Fruit fly (Drosophila melanogaster): ENCODE results near the gene LManII.

Gene LManII

DNA sequence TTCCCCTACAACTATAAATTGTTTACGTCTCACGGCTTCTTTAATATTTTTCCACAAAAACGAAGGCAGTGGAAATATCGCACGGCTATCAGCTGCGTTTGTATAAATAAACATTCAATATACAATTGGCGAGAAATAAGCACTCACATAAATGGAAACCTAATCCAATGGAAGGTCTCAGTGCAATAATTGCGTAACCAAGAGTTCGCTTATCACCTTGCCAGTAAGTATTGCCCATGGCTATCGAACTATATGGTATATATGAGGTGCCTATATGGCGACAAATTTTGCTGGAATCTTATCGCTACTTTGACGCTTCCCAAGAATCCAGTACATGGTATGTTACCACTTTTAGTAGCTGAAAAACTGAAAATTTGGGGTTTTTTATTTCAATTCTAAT is 44.8 kb downstream of the LManII start (continued):
- peak; percentile 1 for TF ChIP-seq CG17568 (GFP tag; optimal IDR thresholded peaks at IDR 0.05)
- no peak for TF ChIP-seq fu2 (GFP tag; optimal IDR thresholded peaks at IDR 0.05)
- no peak for TF ChIP-seq Aef1 (GFP tag; IDR thresholded peaks at IDR 0.05)
- no peak for TF ChIP-seq crp (GFP tag; optimal IDR thresholded peaks at IDR 0.05)
- no peak for TF ChIP-seq fd96Cb (tag; optimal IDR thresholded peaks at IDR 0.05)
- peak; percentile 11 for TF ChIP-seq sug (tag; optimal IDR thresholded peaks at IDR 0.05)
- no peak for TF ChIP-seq jigr1 (GFP tag; IDR thresholded peaks at IDR 0.05)
- TF ChIP-seq CG7839 (tag; optimal IDR thresholded peaks at IDR 0.05), result no peak
- no peak for TF ChIP-seq stc (GFP tag; IDR thresholded peaks at IDR 0.05)
- TF ChIP-seq Usf (GFP tag; optimal IDR thresholded peaks at IDR 0.05), result no peak
- TF ChIP-seq Med (GFP tag), result peak; percentile 58
- peak; percentile 72 for TF ChIP-seq sd (tag; optimal IDR thresholded peaks at IDR 0.05)

DNA sequence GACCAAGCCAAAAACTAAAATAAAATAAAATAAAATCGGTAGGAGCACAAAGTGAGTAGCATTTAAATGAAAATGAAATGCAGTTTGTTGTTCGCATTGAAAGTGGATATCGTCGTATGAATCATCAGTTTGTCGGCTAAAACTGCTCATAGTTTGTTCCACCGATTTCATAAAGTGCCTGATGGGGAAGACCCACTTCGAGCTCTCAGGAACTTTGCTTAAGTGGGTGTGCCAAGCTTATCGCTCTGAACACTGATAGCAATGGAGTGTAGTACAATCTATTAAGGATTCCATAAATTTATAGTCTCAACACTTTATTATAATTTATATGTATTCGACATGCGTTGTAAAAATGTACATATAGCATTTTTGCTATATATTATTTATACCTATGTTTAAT is 45.4 kb downstream of the LManII start:
- TF ChIP-seq CG2199 (GFP tag; IDR thresholded peaks at IDR 0.05), result peak; percentile 50; the same call in 1 of the 3 replicates
- 0 out of 2 replicates have a peak, but pooled peaks have one; percentile 10 for TF ChIP-seq Nf-YA (GFP tag; IDR thresholded peaks at IDR 0.05)
- no peak for TF ChIP-seq abd-A (tag; optimal IDR thresholded peaks at IDR 0.05)
- TF ChIP-seq aop (GFP tag; IDR thresholded peaks at IDR 0.05), result no peak
- peak; percentile 21 for TF ChIP-seq exex (tag; optimal IDR thresholded peaks at IDR 0.05)
- no peak for TF ChIP-seq CG10321 (GFP tag; IDR thresholded peaks at IDR 0.05)
- TF ChIP-seq CG4854 (GFP tag; optimal IDR thresholded peaks at IDR 0.05), result no peak

DNA sequence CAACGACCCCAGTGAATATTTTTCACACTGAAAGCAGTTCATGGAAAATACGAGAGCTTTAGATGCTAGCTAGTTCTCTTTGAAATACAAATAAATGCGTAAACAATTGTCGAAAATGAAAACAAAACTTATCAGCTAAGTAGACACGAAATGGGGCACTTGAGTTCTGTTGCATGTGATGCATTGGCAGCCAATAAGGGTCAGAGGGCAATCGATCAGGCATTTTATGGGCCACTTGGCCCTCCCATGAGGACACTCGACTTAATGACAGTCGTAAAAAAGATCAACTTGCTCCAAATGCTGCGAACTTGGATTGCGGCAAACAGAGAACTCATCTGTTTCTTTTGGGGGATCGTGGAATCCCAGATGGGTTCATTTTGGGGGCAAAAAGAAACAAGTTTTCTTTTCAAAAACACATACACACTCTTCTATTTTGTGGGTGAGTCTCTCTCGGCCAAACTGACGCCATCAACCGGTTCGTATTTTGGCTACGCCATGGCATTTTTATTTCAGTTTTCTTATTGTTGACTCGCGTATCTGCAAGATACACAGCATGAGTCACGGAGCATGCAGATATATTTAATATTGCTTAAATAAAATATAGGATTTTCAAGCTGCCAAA is 46.0 kb downstream of the LManII start:
- TF ChIP-seq chinmo (GFP tag; IDR thresholded peaks at IDR 0.05; ENCODE audit: partially characterized antibody), result peak; percentile 69; the same call in 1 of the 4 replicates
- no peak for TF ChIP-seq Oaz (GFP tag; IDR thresholded peaks at IDR 0.05)
- 0 out of 3 replicates have a peak, but pooled peaks have one; percentile 12 for TF ChIP-seq CG6175 (GFP tag; IDR thresholded peaks at IDR 0.05)
- peak; percentile 15; the same call in 1 of the 2 replicates for TF ChIP-seq CG13287 (GFP tag; IDR thresholded peaks at IDR 0.05; ENCODE audit: partially characterized antibody)
- TF ChIP-seq sens (GFP tag), result no peak
- TF ChIP-seq Sin3A (optimal IDR thresholded peaks at IDR 0.05), result no peak
- peak; percentile 37 for TF ChIP-seq abd-A (tag; optimal IDR thresholded peaks at IDR 0.05)
- TF ChIP-seq Xrp1 (GFP tag; IDR thresholded peaks at IDR 0.05), result no peak
- no peak for TF ChIP-seq Hr3 (GFP tag; optimal IDR thresholded peaks at IDR 0.05)
- TF ChIP-seq otp (GFP tag; IDR thresholded peaks at IDR 0.05), result no peak
- TF ChIP-seq BtbVII (GFP tag; optimal IDR thresholded peaks at IDR 0.05), result peak; percentile 34
- no peak for TF ChIP-seq CG6854 (GFP tag; optimal IDR thresholded peaks at IDR 0.05)
- TF ChIP-seq CG14014 (GFP tag; IDR thresholded peaks at IDR 0.05), result 0 out of 2 replicates have a peak, but pooled peaks have one; percentile 23
- TF ChIP-seq CG12391 (tag; optimal IDR thresholded peaks at IDR 0.05), result no peak
- TF ChIP-seq CG11695 (GFP tag; IDR thresholded peaks at IDR 0.05), result no peak
- TF ChIP-seq sima (GFP tag; optimal IDR thresholded peaks at IDR 0.05), result no peak
- no peak for TF ChIP-seq gsb-n (tag; optimal IDR thresholded peaks at IDR 0.05)
- peak; percentile 22 for TF ChIP-seq kah (GFP tag; optimal IDR thresholded peaks at IDR 0.05)
- TF ChIP-seq en (GFP tag; optimal IDR thresholded peaks at IDR 0.05), result no peak
- no peak for TF ChIP-seq chif (GFP tag; optimal IDR thresholded peaks at IDR 0.05)
- TF ChIP-seq sd (tag; optimal IDR thresholded peaks at IDR 0.05), result peak; percentile 85
- no peak for TF ChIP-seq CG2116 (GFP tag; optimal IDR thresholded peaks at IDR 0.05)
- peak in 1 of 2 experiments; percentile 96 for TF ChIP-seq Hr78 (GFP tag; optimal IDR thresholded peaks at IDR 0.05)
- no peak for TF ChIP-seq slbo (GFP tag; IDR thresholded peaks at IDR 0.05)
- no peak for TF ChIP-seq CG4282 (GFP tag; optimal IDR thresholded peaks at IDR 0.05)
- TF ChIP-seq kay (GFP tag; optimal IDR thresholded peaks at IDR 0.05), result peak; percentile 29
- no peak for TF ChIP-seq CG13624 (GFP tag; optimal IDR thresholded peaks at IDR 0.05)
- TF ChIP-seq Ets97D (GFP tag; optimal IDR thresholded peaks at IDR 0.05), result no peak
- no peak for TF ChIP-seq CG14710 (tag; optimal IDR thresholded peaks at IDR 0.05)
- 0 out of 2 replicates have a peak, but pooled peaks have one; percentile 46 for TF ChIP-seq CG31224 (GFP tag; IDR thresholded peaks at IDR 0.05)
- no peak for TF ChIP-seq seq (GFP tag; IDR thresholded peaks at IDR 0.05)
- no peak for TF ChIP-seq CG2199 (GFP tag; IDR thresholded peaks at IDR 0.05)

All from whole organism, embryonic.